Worm (Caenorhabditis elegans): Measurements from ENCODE around the gene Y81G3A.6.

DNA sequence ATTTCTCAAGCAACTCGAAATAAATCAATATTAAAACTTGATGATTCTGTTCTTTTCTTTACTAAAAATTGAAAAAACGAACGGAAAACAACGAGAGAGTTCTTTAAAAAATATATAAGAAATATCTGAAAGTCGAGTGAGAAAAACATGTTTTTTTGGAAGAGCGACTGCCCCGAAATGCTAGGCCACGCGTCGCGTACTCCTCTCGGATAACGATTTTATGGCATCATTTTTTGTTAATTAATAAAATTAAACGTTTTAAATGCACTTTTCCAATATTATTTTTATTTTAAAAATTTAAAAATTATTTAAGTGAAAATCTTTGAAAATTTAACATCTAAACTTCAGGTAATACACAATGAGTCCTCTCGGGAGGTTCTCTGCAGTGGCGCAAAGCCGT is 34.8 kb upstream of the Y81G3A.6 start, which contains the start of gene gfm-1:
- TF ChIP-seq pha-4 (GFP tag; IDR thresholded peaks at IDR 0.05) (no peak), pha-4 (tag; optimal IDR thresholded peaks at IDR 0.05) (no peak), zfp-3 (GFP tag; conservative IDR thresholded peaks at IDR 0.05) (no peak), snpc-1.2 (GFP tag; IDR thresholded peaks at IDR 0.05) (no peak), T20F7.1 (GFP tag; optimal IDR thresholded peaks at IDR 0.05) (no peak), duxl-1 (tag; optimal IDR thresholded peaks at IDR 0.05; ENCODE audit: poor library complexity) (peak; percentile 63), lin-39 (tag; optimal IDR thresholded peaks at IDR 0.05) (no peak), R02D3.7 (tag; optimal IDR thresholded peaks at IDR 0.05) (no peak), unc-130 (GFP tag; optimal IDR thresholded peaks at IDR 0.05) (peak; percentile 81), hif-1 (tag; optimal IDR thresholded peaks at IDR 0.05) (peak in 1 of 2 experiments; percentile 82), mdl-1 (tag; optimal IDR thresholded peaks at IDR 0.05) (no peak), aly-2 (tag; optimal IDR thresholded peaks at IDR 0.05) (no peak)
